Fruit fly (Drosophila melanogaster) whole organism, embryonic: ENCODE data around the gene Syp.

Source experiments
- Ada2b ChIP-seq: fragments of 200-800 bp; sonication (Bioruptor generic); IDR thresholded peaks from 2 replicates; pipeline ENCODE4 v1.3.6; 2022; ENCODE audit warnings: missing biosample characterization, missing genetic modification characterization
- Blimp-1 ChIP-seq: fragments of 200-800 bp; sonication (Bioruptor generic); optimal IDR thresholded peaks from 3 replicates; lab custom pipeline; 2018; ENCODE audit warnings: missing biosample characterization, missing genetic modification characterization, mild to moderate bottlenecking, moderate library complexity, missing genetic modification reagents
- CG10267 ChIP-seq: fragments of 200-800 bp; sonication (Bioruptor generic); optimal IDR thresholded peaks from 2 replicates; lab custom pipeline; 2018; ENCODE audit warnings: missing biosample characterization, mild to moderate bottlenecking, missing genetic modification characterization, moderate library complexity
- CG11398 ChIP-seq: fragments of 200-800 bp; sonication (Bioruptor generic); optimal IDR thresholded peaks from 2 replicates; lab custom pipeline; 2016; ENCODE audit warnings: missing biosample characterization, missing genetic modification characterization
- CG11723 ChIP-seq: fragments of 200-800 bp; sonication (Bioruptor generic); optimal IDR thresholded peaks from 2 replicates; lab custom pipeline; 2017; ENCODE audit warnings: missing biosample characterization, mild to moderate bottlenecking, missing genetic modification characterization
- CG12391 ChIP-seq: fragments of 200-800 bp; sonication (Bioruptor generic); optimal IDR thresholded peaks from 3 replicates; lab custom pipeline; 2018; ENCODE audit warnings: missing biosample characterization, mild to moderate bottlenecking, missing genetic modification characterization, moderate library complexity
- CG14050 ChIP-seq: fragments of 200-800 bp; sonication (Bioruptor generic); IDR thresholded peaks from 3 replicates; pipeline ENCODE4 v1.3.6; 2022; ENCODE audit warnings: missing biosample characterization, missing genetic modification characterization
- CG15601 ChIP-seq: fragments of 200-800 bp; sonication (Bioruptor generic); optimal IDR thresholded peaks from 3 replicates; lab custom pipeline; 2019; ENCODE audit warnings: missing biosample characterization, mild to moderate bottlenecking, missing genetic modification characterization, moderate library complexity
- CG16779 ChIP-seq: fragments of 200-800 bp; sonication (Bioruptor generic); IDR thresholded peaks from 2 replicates; pipeline ENCODE4 v1.3.6; 2022; ENCODE audit warnings: missing biosample characterization, missing genetic modification characterization
- CG17186 ChIP-seq: fragments of 200-800 bp; sonication (Bioruptor generic); optimal IDR thresholded peaks from 3 replicates; lab custom pipeline; 2017; ENCODE audit warnings: missing biosample characterization, missing genetic modification reagents, missing genetic modification characterization
- CG17829 ChIP-seq: fragments of 200-800 bp; optimal IDR thresholded peaks from 2 replicates; lab custom pipeline; 2019; ENCODE audit warnings: missing biosample characterization, mild to moderate bottlenecking, missing genetic modification characterization, moderate library complexity
- CG18764 ChIP-seq: fragments of 200-800 bp; sonication (Bioruptor generic); optimal IDR thresholded peaks from 3 replicates; lab custom pipeline; 2016; ENCODE audit warnings: missing biosample characterization, missing genetic modification characterization
- CG2116 ChIP-seq: fragments of 200-800 bp; sonication (Bioruptor generic); optimal IDR thresholded peaks from 3 replicates; lab custom pipeline; 2018; ENCODE audit warnings: missing biosample characterization, mild to moderate bottlenecking, missing genetic modification characterization
- CG30020 ChIP-seq: fragments of 200-800 bp; optimal IDR thresholded peaks from 2 replicates; lab custom pipeline; 2019; ENCODE audit warnings: missing biosample characterization, mild to moderate bottlenecking, missing genetic modification characterization, moderate library complexity
- CG32532 ChIP-seq: fragments of 200-800 bp; sonication (Bioruptor generic); IDR thresholded peaks from 2 replicates; pipeline ENCODE4 v1.3.6; 2022; ENCODE audit warnings: missing biosample characterization, missing genetic modification characterization
- CG32767 ChIP-seq: fragments of 200-800 bp; sonication (Bioruptor generic); IDR thresholded peaks from 2 replicates; pipeline ENCODE4 v1.3.6; 2022; ENCODE audit warnings: missing biosample characterization, missing genetic modification characterization
- CG4360 ChIP-seq: fragments of 200-800 bp; sonication (Bioruptor generic); IDR thresholded peaks from 2 replicates; pipeline ENCODE4 v1.3.6; 2022; ENCODE audit warnings: missing biosample characterization, missing genetic modification characterization
- CG6791 ChIP-seq: fragments of 200-800 bp; sonication (Bioruptor generic); IDR thresholded peaks from 3 replicates; pipeline ENCODE4 v1.3.6; 2022; ENCODE audit warnings: missing biosample characterization, missing genetic modification characterization; ENCODE audit not compliant: partially characterized antibody
- CG7839 ChIP-seq: fragments of 200-800 bp; sonication (Bioruptor generic); optimal IDR thresholded peaks from 3 replicates; lab custom pipeline; 2018; ENCODE audit warnings: missing biosample characterization, mild to moderate bottlenecking, missing genetic modification characterization, moderate library complexity
- CG7987 ChIP-seq: fragments of 200-800 bp; sonication (Bioruptor generic); optimal IDR thresholded peaks from 2 replicates; lab custom pipeline; 2018; ENCODE audit warnings: missing biosample characterization, mild to moderate bottlenecking, missing genetic modification characterization, moderate library complexity
- CG8924 ChIP-seq: fragments of 200-800 bp; optimal IDR thresholded peaks from 3 replicates; lab custom pipeline; 2019; ENCODE audit warnings: missing biosample characterization, mild to moderate bottlenecking, missing genetic modification characterization, moderate library complexity
- CHES-1-like ChIP-seq: fragments of 200-800 bp; sonication (Bioruptor generic); optimal IDR thresholded peaks from 2 replicates; lab custom pipeline; 2016; ENCODE audit warnings: missing biosample characterization, missing genetic modification characterization
- CoRest ChIP-seq: fragments of 200-800 bp; sonication (Bioruptor generic); optimal IDR thresholded peaks from 3 replicates; lab custom pipeline; 2018; ENCODE audit warnings: missing biosample characterization, mild to moderate bottlenecking, missing genetic modification characterization, moderate library complexity
- Dip2 ChIP-seq: fragments of 200-800 bp; sonication (Bioruptor generic); IDR thresholded peaks from 2 replicates; pipeline ENCODE4 v1.3.6; 2022; ENCODE audit warnings: missing biosample characterization, missing genetic modification characterization
- Dp ChIP-seq: fragments of 200-800 bp; sonication (Bioruptor generic); optimal IDR thresholded peaks from 2 replicates; lab custom pipeline; 2018; ENCODE audit warnings: missing biosample characterization, mild to moderate bottlenecking, missing genetic modification characterization, moderate library complexity
- E2f2 ChIP-seq: fragments of 200-800 bp; sonication (Bioruptor generic); IDR thresholded peaks from 2 replicates; pipeline ENCODE4 v1.3.6; 2022; ENCODE audit warnings: missing biosample characterization, missing genetic modification characterization
- Elba2 ChIP-seq: fragments of 200-800 bp; sonication (Bioruptor generic); optimal IDR thresholded peaks from 3 replicates; lab custom pipeline; 2016; ENCODE audit warnings: missing biosample characterization, missing genetic modification characterization
- HHEX ChIP-seq: fragments of 200-800 bp; sonication (Bioruptor generic); optimal IDR thresholded peaks from 3 replicates; lab custom pipeline; 2017; ENCODE audit warnings: missing biosample characterization, mild to moderate bottlenecking, missing genetic modification characterization, missing genetic modification reagents
- Hsf ChIP-seq: fragments of 200-800 bp; sonication (Bioruptor generic); optimal IDR thresholded peaks from 3 replicates; lab custom pipeline; 2016; ENCODE audit warnings: missing biosample characterization, missing genetic modification characterization
- Myb ChIP-seq: fragments of 200-800 bp; sonication (Bioruptor generic); optimal IDR thresholded peaks from 2 replicates; lab custom pipeline; 2016; ENCODE audit warnings: missing biosample characterization, missing genetic modification characterization
- NfI ChIP-seq: fragments of 200-800 bp; sonication (Bioruptor generic); optimal IDR thresholded peaks from 3 replicates; lab custom pipeline; 2018; ENCODE audit warnings: missing biosample characterization, mild to moderate bottlenecking, missing genetic modification characterization, moderate library complexity
- bigmax ChIP-seq: fragments of 200-800 bp; sonication (Bioruptor generic); optimal IDR thresholded peaks from 2 replicates; lab custom pipeline; 2018; ENCODE audit warnings: missing biosample characterization, mild to moderate bottlenecking, missing genetic modification characterization
- cad ChIP-seq: fragments of >200 bp; optimal IDR thresholded peaks from 2 replicates; lab custom pipeline; 2017; ENCODE audit warnings: missing biosample characterization, missing genetic modification characterization
- fd3F ChIP-seq: fragments of 200-800 bp; sonication (Bioruptor generic); optimal IDR thresholded peaks from 2 replicates; lab custom pipeline; 2018; ENCODE audit warnings: missing biosample characterization, mild to moderate bottlenecking, missing genetic modification characterization, moderate library complexity
- gfzf ChIP-seq: fragments of 200-800 bp; sonication (Bioruptor generic); optimal IDR thresholded peaks from 2 replicates; lab custom pipeline; 2016; ENCODE audit warnings: missing biosample characterization, mild to moderate bottlenecking, missing genetic modification characterization, moderate library complexity
- gt ChIP-seq: fragments of 200-800 bp; sonication (Bioruptor generic); IDR thresholded peaks from 2 replicates; pipeline ENCODE4 v1.3.6; 2022; ENCODE audit warnings: missing biosample characterization, missing genetic modification characterization
- jumu ChIP-seq: fragments of 200-800 bp; sonication (Bioruptor generic); optimal IDR thresholded peaks from 3 replicates; lab custom pipeline; 2016; ENCODE audit warnings: missing biosample characterization, missing genetic modification characterization
- kah ChIP-seq: fragments of 200-800 bp; sonication (Bioruptor generic); optimal IDR thresholded peaks from 2 replicates; lab custom pipeline; 2018; ENCODE audit warnings: missing biosample characterization, mild to moderate bottlenecking, missing genetic modification characterization
- kni ChIP-seq: fragments of 200-800 bp; sonication (Bioruptor generic); optimal IDR thresholded peaks from 3 replicates; lab custom pipeline; 2017; ENCODE audit warnings: mild to moderate bottlenecking, missing biosample characterization, missing genetic modification reagents, missing genetic modification characterization
- lilli ChIP-seq: fragments of 200-800 bp; sonication (Bioruptor generic); optimal IDR thresholded peaks from 3 replicates; lab custom pipeline; 2016; ENCODE audit warnings: missing biosample characterization, missing genetic modification characterization
- lola ChIP-seq, 3 experiments: fragments of >200 bp in 2 of 3; fragments of 200-800 bp in 1 of 3; sonication (Bioruptor generic) in 1 of 3; optimal IDR thresholded peaks; 2 replicates each; lab custom pipeline; 2017 to 2019; ENCODE audit warnings: missing biosample characterization in 3 of 3, missing genetic modification characterization in 3 of 3, mild to moderate bottlenecking in 1 of 3, moderate library complexity in 1 of 3
- nerfin-1 ChIP-seq: fragments of 200-800 bp; sonication (Bioruptor generic); optimal IDR thresholded peaks from 3 replicates; lab custom pipeline; 2019; ENCODE audit warnings: missing biosample characterization, mild to moderate bottlenecking, missing genetic modification characterization, moderate library complexity
- pan ChIP-seq, 4 experiments: fragments of >200 bp in 3 of 4; fragments of 200-800 bp in 1 of 4; sonication (Bioruptor generic) in 1 of 4; optimal IDR thresholded peaks in 3 of 4; IDR thresholded peaks in 1 of 4; 2 replicates each; pipeline versions ENCODE4 v1.3.6 to Lab custom; 2017 to 2022; ENCODE audit warnings: missing biosample characterization in 2 of 4, missing genetic modification characterization in 2 of 4, mixed read lengths in 1 of 4
- row ChIP-seq: fragments of 200-800 bp; sonication (Bioruptor generic); IDR thresholded peaks from 3 replicates; pipeline ENCODE4 v1.3.6; 2022; ENCODE audit warnings: missing biosample characterization, missing genetic modification characterization
- scrt ChIP-seq: fragments of 200-800 bp; sonication (Bioruptor generic); optimal IDR thresholded peaks from 2 replicates; lab custom pipeline; 2018; ENCODE audit warnings: missing biosample characterization, mild to moderate bottlenecking, missing genetic modification characterization, moderate library complexity
- sqz ChIP-seq: fragments of 200-800 bp; sonication (Bioruptor generic); optimal IDR thresholded peaks from 3 replicates; lab custom pipeline; 2018; ENCODE audit warnings: missing biosample characterization, mild to moderate bottlenecking, missing genetic modification characterization
- ssp ChIP-seq: fragments of 200-800 bp; sonication (Bioruptor generic); IDR thresholded peaks from 2 replicates; pipeline ENCODE4 v1.3.6; 2022; ENCODE audit warnings: missing biosample characterization, missing genetic modification characterization
- tup ChIP-seq: fragments of 200-800 bp; sonication (Bioruptor generic); optimal IDR thresholded peaks from 2 replicates; lab custom pipeline; 2016; ENCODE audit warnings: missing biosample characterization, mild to moderate bottlenecking, missing genetic modification characterization, moderate library complexity
- usp ChIP-seq: fragments of >200 bp; optimal IDR thresholded peaks from 2 replicates; lab custom pipeline; 2017; ENCODE audit warnings: missing biosample characterization, missing genetic modification characterization

Syp gene

DNA sequence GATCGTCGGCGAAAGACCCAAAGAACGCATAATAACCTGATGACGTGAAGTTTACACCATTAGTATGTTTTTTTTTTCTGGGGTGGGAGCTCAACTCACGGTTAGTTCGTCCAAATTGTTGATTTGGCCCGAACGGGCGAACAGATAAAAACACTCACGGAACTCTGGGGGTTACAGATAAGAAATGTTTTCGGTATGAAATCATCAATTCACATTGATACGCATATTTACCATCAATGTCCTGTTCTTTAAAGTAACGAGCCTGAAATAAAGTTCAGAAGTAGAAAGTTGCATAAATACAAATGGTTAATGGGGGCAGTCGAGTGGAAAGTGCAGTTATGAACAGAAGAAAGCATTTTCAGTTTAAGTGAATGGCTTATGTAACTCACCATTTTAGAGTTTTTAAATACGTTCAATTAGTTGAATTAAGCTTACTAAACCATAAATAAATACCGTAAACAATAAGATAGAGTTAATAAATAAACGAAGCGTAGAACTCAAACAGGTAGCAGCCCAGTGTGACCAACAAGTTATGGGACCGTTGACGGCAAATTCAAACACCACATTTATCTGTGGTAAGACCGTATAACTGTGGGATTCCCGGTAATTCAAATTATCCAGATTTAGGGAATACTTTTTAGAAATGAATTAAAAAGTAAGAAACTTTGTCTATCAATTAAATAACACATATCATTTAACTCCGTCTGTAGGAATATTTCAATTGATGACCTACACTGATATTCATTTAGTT is 67.3 kb downstream of the Syp start, which contains the start of gene CG17272:
TSS of gene CG17272 (minus strand) at position 536 of the 751 bp plus-strand sequence.
- TF ChIP-seq Ada2b (GFP tag; lab: Robert Waterston, UW) (no peak), NfI (GFP tag; lab: Kevin White, UChicago) (no peak), Blimp-1 (GFP tag; lab: Kevin White, UChicago) (no peak), CG32532 (GFP tag; lab: Robert Waterston, UW) (no peak), CHES-1-like (GFP tag; lab: Kevin White, UChicago) (no peak), Hsf (no peak), CG10267 (peak; percentile 31), row (GFP tag; lab: Robert Waterston, UW) (peak; percentile 48; the same call in 1 of the 3 replicates), cad (GFP tag; lab: Kevin White, UChicago) (no peak), Dip2 (no peak), usp (GFP tag; lab: Kevin White, UChicago) (no peak), CG30020 (tag; lab: Kevin White, UChicago) (peak; percentile 18), CG17186 (GFP tag; lab: Kevin White, UChicago) (peak; percentile 22), CG17829 (tag; lab: Kevin White, UChicago) (peak; percentile 9), fd3F (GFP tag; lab: Kevin White, UChicago) (no peak), pan (optimal IDR thresholded peaks at IDR 0.05; lab: Kevin White, UChicago) (no peak), pan (GFP tag; optimal IDR thresholded peaks at IDR 0.05 in 1 of 2, IDR thresholded peaks at IDR 0.05 in 1 of 2) (no peak), CG11398 (GFP tag; lab: Kevin White, UChicago) (no peak), gt (GFP tag; lab: Robert Waterston, UW) (no peak), CG6791 (GFP tag; lab: Robert Waterston, UW) (no peak), kni (GFP tag; lab: Kevin White, UChicago) (no peak), Elba2 (GFP tag; lab: Kevin White, UChicago) (peak; percentile 43), lilli (GFP tag; lab: Kevin White, UChicago) (no peak), sqz (GFP tag; lab: Kevin White, UChicago) (no peak), CG4360 (GFP tag; lab: Robert Waterston, UW) (no peak), HHEX (GFP tag; lab: Kevin White, UChicago) (no peak), jumu (GFP tag; lab: Kevin White, UChicago) (no peak), CG7987 (no peak), Dp (GFP tag; lab: Kevin White, UChicago) (peak; percentile 57), nerfin-1 (no peak), CG18764 (GFP tag; lab: Kevin White, UChicago) (no peak), lola (GFP tag; optimal IDR thresholded peaks at IDR 0.05; lab: Kevin White, UChicago) (no peak), CoRest (tag; lab: Kevin White, UChicago) (peak; percentile 70), CG12391 (tag; lab: Kevin White, UChicago) (peak; percentile 12), CG11723 (GFP tag; lab: Kevin White, UChicago) (no peak), CG15601 (tag; lab: Kevin White, UChicago) (peak; percentile 39), CG16779 (GFP tag; lab: Robert Waterston, UW) (no peak), E2f2 (GFP tag; lab: Robert Waterston, UW) (peak; percentile 71), kah (GFP tag; lab: Kevin White, UChicago) (peak; percentile 97), CG7839 (tag; lab: Kevin White, UChicago) (no peak), scrt (GFP tag; lab: Kevin White, UChicago) (peak; percentile 83), tup (no peak), CG2116 (GFP tag; lab: Kevin White, UChicago) (peak; percentile 32), ssp (GFP tag; lab: Robert Waterston, UW) (no peak), CG8924 (tag; lab: Kevin White, UChicago) (peak; percentile 13), Myb (peak; percentile 48), CG14050 (GFP tag; lab: Robert Waterston, UW) (no peak), gfzf (GFP tag; lab: Kevin White, UChicago) (peak; percentile 88), CG32767 (GFP tag; lab: Robert Waterston, UW) (no peak), bigmax (GFP tag; lab: Kevin White, UChicago) (no peak)
